Fruit fly (Drosophila melanogaster) whole organism, prepupa: ENCODE data around the gene CG34039.

Source experiments
- Blimp-1 ChIP-seq: fragments of 200-800 bp; sonication (Bioruptor generic); optimal IDR thresholded peaks from 3 replicates; lab custom pipeline; 2017; ENCODE audit warnings: missing biosample characterization, missing genetic modification characterization, mild to moderate bottlenecking, moderate library complexity, missing genetic modification reagents
- CG10631 ChIP-seq: fragments of 200-800 bp; sonication (Bioruptor generic); optimal IDR thresholded peaks from 2 replicates; lab custom pipeline; 2016; ENCODE audit warnings: missing biosample characterization, missing genetic modification characterization
- CG10669 ChIP-seq: fragments of 200-800 bp; sonication (Bioruptor generic); optimal IDR thresholded peaks from 3 replicates; lab custom pipeline; 2018; ENCODE audit warnings: missing biosample characterization, mild to moderate bottlenecking, missing genetic modification characterization, moderate library complexity
- CG11902 ChIP-seq: fragments of 200-800 bp; sonication (Bioruptor generic); optimal IDR thresholded peaks from 3 replicates; lab custom pipeline; 2016; ENCODE audit warnings: missing biosample characterization, missing genetic modification characterization
- CG15336 ChIP-seq: fragments of 200-800 bp; sonication (Bioruptor generic); IDR thresholded peaks from 2 replicates; pipeline ENCODE4 v1.3.6; 2022; ENCODE audit warnings: missing biosample characterization, missing genetic modification characterization
- CG1621 ChIP-seq: fragments of 200-800 bp; sonication (Bioruptor generic); optimal IDR thresholded peaks from 3 replicates; lab custom pipeline; 2018; ENCODE audit warnings: missing biosample characterization, mild to moderate bottlenecking, missing genetic modification characterization
- CG16779 ChIP-seq: fragments of 200-800 bp; sonication (Bioruptor generic); optimal IDR thresholded peaks from 3 replicates; lab custom pipeline; 2017; ENCODE audit warnings: missing biosample characterization, mild to moderate bottlenecking, missing genetic modification characterization
- CG31627 ChIP-seq: fragments of 200-800 bp; sonication (Bioruptor generic); optimal IDR thresholded peaks from 3 replicates; lab custom pipeline; 2016; ENCODE audit warnings: missing biosample characterization, missing genetic modification characterization
- CG32006 ChIP-seq: fragments of 200-800 bp; sonication (Bioruptor generic); optimal IDR thresholded peaks from 3 replicates; lab custom pipeline; 2017; ENCODE audit warnings: missing biosample characterization, mild to moderate bottlenecking, missing genetic modification characterization
- CG34406 ChIP-seq: fragments of 200-800 bp; sonication (Bioruptor generic); optimal IDR thresholded peaks from 3 replicates; lab custom pipeline; 2016; ENCODE audit warnings: missing biosample characterization, missing genetic modification characterization
- CG6163 ChIP-seq: fragments of 200-800 bp; sonication (Bioruptor generic); IDR thresholded peaks from 3 replicates; pipeline ENCODE4 v1.3.6; 2022; ENCODE audit warnings: missing biosample characterization, missing genetic modification characterization
- CG6792 ChIP-seq: fragments of 200-800 bp; sonication (Bioruptor generic); optimal IDR thresholded peaks from 3 replicates; lab custom pipeline; 2016; ENCODE audit warnings: missing biosample characterization, missing genetic modification characterization
- CG6808 ChIP-seq: fragments of 200-800 bp; sonication (Bioruptor generic); optimal IDR thresholded peaks from 3 replicates; lab custom pipeline; 2017; ENCODE audit warnings: missing biosample characterization, missing genetic modification characterization, mild to moderate bottlenecking, moderate library complexity, missing genetic modification reagents
- CG6854 ChIP-seq: fragments of 200-800 bp; sonication (Bioruptor generic); optimal IDR thresholded peaks from 2 replicates; lab custom pipeline; 2017; ENCODE audit warnings: missing biosample characterization, mild to moderate bottlenecking, missing genetic modification characterization
- CG7368 ChIP-seq: fragments of 200-800 bp; sonication (Bioruptor generic); optimal IDR thresholded peaks from 3 replicates; lab custom pipeline; 2016; ENCODE audit warnings: missing biosample characterization, missing genetic modification characterization
- CG8119 ChIP-seq: fragments of 200-800 bp; sonication (Bioruptor generic); IDR thresholded peaks from 3 replicates; pipeline ENCODE4 v1.3.6; 2022; ENCODE audit warnings: missing biosample characterization, missing genetic modification characterization
- CG8319 ChIP-seq: fragments of 200-800 bp; sonication (Bioruptor generic); optimal IDR thresholded peaks from 3 replicates; lab custom pipeline; 2016; ENCODE audit warnings: missing biosample characterization, missing genetic modification characterization
- CG8632 ChIP-seq: fragments of 200-800 bp; sonication (Bioruptor generic); optimal IDR thresholded peaks from 3 replicates; lab custom pipeline; 2016; ENCODE audit warnings: missing biosample characterization, missing genetic modification characterization
- CG9139 ChIP-seq: fragments of 200-800 bp; sonication (Bioruptor generic); optimal IDR thresholded peaks from 3 replicates; lab custom pipeline; 2017; ENCODE audit warnings: missing biosample characterization, mild to moderate bottlenecking, missing genetic modification characterization
- Eip75B ChIP-seq: fragments of 200-800 bp; sonication (Bioruptor generic); optimal IDR thresholded peaks from 3 replicates; lab custom pipeline; 2016; ENCODE audit warnings: missing biosample characterization, missing genetic modification characterization
- Eip78C ChIP-seq: fragments of 200-800 bp; sonication (Bioruptor generic); peaks from one replicate; lab custom pipeline; 2016; ENCODE audit warnings: missing biosample characterization, missing genetic modification characterization
- Eip93F ChIP-seq: fragments of 200-800 bp; sonication (Bioruptor generic); optimal IDR thresholded peaks from 2 replicates; lab custom pipeline; 2016; ENCODE audit warnings: missing biosample characterization, mild to moderate bottlenecking, missing genetic modification characterization
- Ets96B ChIP-seq: fragments of 200-800 bp; optimal IDR thresholded peaks from 2 replicates; lab custom pipeline; 2019; ENCODE audit warnings: missing biosample characterization, mild to moderate bottlenecking, missing genetic modification characterization, moderate library complexity
- Gug ChIP-seq: fragments of 200-800 bp; sonication (Bioruptor generic); IDR thresholded peaks from 2 replicates; pipeline ENCODE4 v1.3.6; 2022; ENCODE audit warnings: missing biosample characterization, missing genetic modification characterization
- Hr38 ChIP-seq: sonication (Bioruptor generic); optimal IDR thresholded peaks from 2 replicates; lab custom pipeline; 2016; ENCODE audit warnings: missing biosample characterization, missing genetic modification characterization
- Hr39 ChIP-seq: fragments of 200-800 bp; sonication (Bioruptor generic); optimal IDR thresholded peaks from 2 replicates; lab custom pipeline; 2016; ENCODE audit warnings: missing biosample characterization, missing genetic modification characterization
- Hr4 ChIP-seq: fragments of 200-800 bp; sonication (Bioruptor generic); optimal IDR thresholded peaks from 3 replicates; lab custom pipeline; 2016; ENCODE audit warnings: missing biosample characterization, missing genetic modification characterization
- Lpt ChIP-seq: fragments of 200-800 bp; sonication (Bioruptor generic); optimal IDR thresholded peaks from 3 replicates; lab custom pipeline; 2016; ENCODE audit warnings: missing biosample characterization, missing genetic modification characterization
- Smox ChIP-seq: fragments of 200-800 bp; sonication (Bioruptor generic); optimal IDR thresholded peaks from 3 replicates; lab custom pipeline; 2016; ENCODE audit warnings: missing biosample characterization, missing genetic modification characterization
- Sox102F ChIP-seq: fragments of 200-800 bp; sonication (Bioruptor generic); optimal IDR thresholded peaks from 2 replicates; lab custom pipeline; 2016; ENCODE audit warnings: missing biosample characterization, mild to moderate bottlenecking, missing genetic modification characterization
- Sox14 ChIP-seq: fragments of 200-800 bp; sonication (Bioruptor generic); optimal IDR thresholded peaks from 3 replicates; lab custom pipeline; 2016; ENCODE audit warnings: missing biosample characterization, missing genetic modification characterization
- Sox15 ChIP-seq: fragments of 200-800 bp; sonication (Bioruptor generic); optimal IDR thresholded peaks from 3 replicates; lab custom pipeline; 2016; ENCODE audit warnings: missing biosample characterization, missing genetic modification characterization
- achi ChIP-seq: fragments of 200-800 bp; sonication (Bioruptor generic); optimal IDR thresholded peaks from 3 replicates; lab custom pipeline; 2016; ENCODE audit warnings: missing biosample characterization, missing genetic modification characterization
- cyc ChIP-seq: fragments of 200-800 bp; sonication (Bioruptor generic); optimal IDR thresholded peaks from 3 replicates; lab custom pipeline; 2016; ENCODE audit warnings: missing biosample characterization, missing genetic modification characterization
- dac ChIP-seq: fragments of 200-800 bp; sonication (Bioruptor generic); optimal IDR thresholded peaks from 2 replicates; lab custom pipeline; 2017; ENCODE audit warnings: missing biosample characterization, mild to moderate bottlenecking, missing genetic modification characterization
- dsx ChIP-seq: fragments of 200-800 bp; optimal IDR thresholded peaks from 3 replicates; lab custom pipeline; 2019; ENCODE audit warnings: missing biosample characterization, mild to moderate bottlenecking, missing genetic modification characterization, moderate library complexity; ENCODE audit not compliant: poor library complexity, severe bottlenecking
- eg ChIP-seq: fragments of 200-800 bp; sonication (Bioruptor generic); IDR thresholded peaks from 3 replicates; pipeline ENCODE4 v1.3.6; 2022; ENCODE audit warnings: missing biosample characterization, missing genetic modification characterization
- esn ChIP-seq: fragments of 200-800 bp; sonication (Bioruptor generic); optimal IDR thresholded peaks from 2 replicates; lab custom pipeline; 2016; ENCODE audit warnings: missing biosample characterization, mild to moderate bottlenecking, missing genetic modification characterization, moderate library complexity
- fkh ChIP-seq: fragments of 200-800 bp; sonication (Bioruptor generic); optimal IDR thresholded peaks from 3 replicates; lab custom pipeline; 2017; ENCODE audit warnings: missing biosample characterization, mild to moderate bottlenecking, missing genetic modification characterization, moderate library complexity
- net ChIP-seq: fragments of 200-800 bp; sonication (Bioruptor generic); optimal IDR thresholded peaks from 3 replicates; lab custom pipeline; 2016; ENCODE audit warnings: missing biosample characterization, missing genetic modification characterization
- pdm3 ChIP-seq: fragments of 200-800 bp; sonication (Bioruptor generic); optimal IDR thresholded peaks from 3 replicates; lab custom pipeline; 2016; ENCODE audit warnings: missing biosample characterization, missing genetic modification characterization
- spab ChIP-seq: fragments of 200-800 bp; sonication (Bioruptor generic); optimal IDR thresholded peaks from 2 replicates; lab custom pipeline; 2017; ENCODE audit warnings: missing biosample characterization, mild to moderate bottlenecking, missing genetic modification characterization, missing genetic modification reagents
- ss ChIP-seq, 2 experiments: fragments of 200-800 bp; sonication (Bioruptor generic); optimal IDR thresholded peaks; 2 replicates in 1 of 2; 3 replicates in 1 of 2; lab custom pipeline; 2017 to 2018; ENCODE audit warnings: mild to moderate bottlenecking in 2 of 2, missing biosample characterization in 2 of 2, missing genetic modification characterization in 2 of 2, moderate library complexity in 1 of 2
- svp ChIP-seq: fragments of 200-800 bp; sonication (Bioruptor generic); peaks from one replicate; lab custom pipeline; 2016; ENCODE audit warnings: missing biosample characterization, missing genetic modification characterization
- vri ChIP-seq: fragments of 200-800 bp; sonication (Bioruptor generic); optimal IDR thresholded peaks from 3 replicates; lab custom pipeline; 2016; ENCODE audit warnings: missing biosample characterization, mild to moderate bottlenecking, missing genetic modification characterization

Gene CG34039

DNA sequence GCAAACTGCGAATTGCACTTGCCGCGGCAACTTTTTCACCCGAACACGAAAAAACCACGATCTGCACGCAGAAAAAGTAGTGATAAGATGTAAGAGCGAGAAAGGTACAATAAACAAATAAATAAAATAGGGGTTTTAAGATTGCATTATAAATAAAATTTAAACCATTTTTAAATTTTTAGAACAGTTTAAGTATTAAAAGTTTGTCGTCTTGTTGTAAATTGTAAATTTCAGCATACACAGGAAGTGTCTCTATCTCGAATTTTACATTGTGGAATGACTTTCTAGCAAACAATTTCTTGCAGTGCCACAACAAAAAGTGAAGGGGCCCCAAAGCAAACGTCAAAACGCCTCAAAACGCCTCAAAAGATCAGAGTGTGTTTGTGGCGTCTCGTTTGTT is 25.2 kb upstream of the CG34039 start (continued):
- TF ChIP-seq Sox102F (GFP tag; lab: Kevin White, UChicago): peak; percentile 32
- peak; percentile 51 for TF ChIP-seq svp (GFP tag; lab: Kevin White, UChicago)
- peak; percentile 58 for TF ChIP-seq Sox14
- TF ChIP-seq Eip75B (GFP tag; lab: Kevin White, UChicago): peak; percentile 59
- TF ChIP-seq spab (GFP tag; lab: Kevin White, UChicago): peak; percentile 47
- TF ChIP-seq CG34406 (GFP tag; lab: Kevin White, UChicago): peak; percentile 20
- peak; percentile 64 for TF ChIP-seq net (GFP tag; lab: Kevin White, UChicago)
- TF ChIP-seq Eip93F (GFP tag; lab: Kevin White, UChicago): no peak

DNA sequence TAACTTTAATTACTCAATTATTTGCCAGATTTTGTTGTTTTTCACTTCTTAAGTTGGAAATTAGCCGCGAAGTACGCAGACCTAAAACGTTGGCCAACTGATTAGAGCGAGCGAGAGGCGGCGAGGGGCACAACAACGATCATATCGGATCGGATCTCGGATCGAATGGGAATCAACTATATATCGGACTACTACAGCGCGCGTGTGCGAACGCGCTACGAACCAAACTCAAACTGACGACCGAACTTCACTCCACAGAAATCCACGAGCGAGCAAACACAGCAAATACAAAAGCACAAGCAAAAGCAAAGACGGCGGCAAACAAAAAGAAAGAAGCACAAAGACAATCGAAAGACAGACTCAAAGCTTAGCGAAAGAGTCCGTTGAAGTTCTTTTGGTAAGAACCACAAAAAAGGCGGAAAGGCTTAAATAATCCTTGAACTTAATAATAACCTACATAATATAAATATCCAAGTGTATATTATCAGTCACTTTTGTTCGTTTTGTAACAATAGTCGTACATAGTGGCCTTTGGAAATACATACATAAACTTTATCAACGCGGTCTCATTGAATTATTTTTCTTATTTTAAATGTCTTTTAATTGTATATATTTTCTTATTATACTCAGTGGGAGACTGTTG is 23.6 kb upstream of the CG34039 start, which contains the start of the genes bbg and CG43246:
Gene bbg, minus strand, starts transcription at position 235 of the 643 bp plus-strand sequence.
Gene CG43246, plus strand, starts transcription at position 593 of the 643 bp plus-strand sequence.
- no peak for TF ChIP-seq CG8119 (GFP tag; lab: Robert Waterston, UW)
- TF ChIP-seq ss (GFP tag; optimal IDR thresholded peaks at IDR 0.05; lab: Kevin White, UChicago): peak in 1 of 2 experiments; percentile 6
- peak; percentile 10; the same call in 1 of the 3 replicates for TF ChIP-seq CG6163 (GFP tag; lab: Robert Waterston, UW)
- TF ChIP-seq Gug: no peak
- TF ChIP-seq eg (GFP tag; lab: Robert Waterston, UW): peak; percentile 30; the same call in 1 of the 3 replicates
- peak; percentile 19; the same call in 1 of the 2 replicates for TF ChIP-seq CG15336 (GFP tag; lab: Robert Waterston, UW)
- peak; percentile 33 for TF ChIP-seq dsx
- TF ChIP-seq Eip78C (GFP tag; lab: Kevin White, UChicago): peak; percentile 25
- TF ChIP-seq achi: no peak
- TF ChIP-seq CG6854: peak; percentile 19
- no peak for TF ChIP-seq Blimp-1 (GFP tag; lab: Kevin White, UChicago)
- no peak for TF ChIP-seq CG6792 (GFP tag; lab: Kevin White, UChicago)

DNA sequence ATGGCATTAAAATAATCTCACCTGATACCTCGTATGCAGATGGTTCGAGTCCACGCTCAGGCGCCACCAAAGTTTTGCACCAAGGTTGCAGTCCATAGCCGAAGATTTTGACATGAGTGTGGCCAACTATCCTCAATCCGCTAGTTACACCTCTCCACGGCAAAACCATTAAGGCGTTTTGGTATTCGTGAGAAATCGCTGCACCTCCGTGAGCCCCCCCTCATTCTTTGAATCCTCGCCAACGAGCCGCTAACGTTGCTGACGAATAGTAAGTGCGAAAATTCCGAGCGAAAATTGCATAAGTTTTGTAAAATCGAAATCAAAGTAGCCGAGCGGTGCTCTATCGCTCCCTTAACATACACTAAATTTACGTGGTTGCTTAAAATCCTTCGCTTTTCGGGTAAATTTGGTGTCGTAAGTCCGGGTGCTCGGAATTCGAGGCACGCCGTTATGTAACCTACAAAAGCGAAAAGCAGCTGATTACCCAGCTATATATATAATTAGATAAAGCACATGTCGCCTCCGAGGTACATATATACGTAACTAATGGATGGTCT is 22.3 kb upstream of the CG34039 start, which contains the start of gene Mpcp2:
Gene Mpcp2, plus strand, starts transcription at position 217 of the 557 bp plus-strand sequence.
- TF ChIP-seq CG10669: no peak
- TF ChIP-seq Hr38: no peak
- no peak for TF ChIP-seq Hr39
- TF ChIP-seq fkh (GFP tag; lab: Kevin White, UChicago): no peak
- no peak for TF ChIP-seq CG6808
- TF ChIP-seq CG6163 (GFP tag; lab: Robert Waterston, UW): 0 out of 3 replicates have a peak, but pooled peaks have one; percentile 14
- TF ChIP-seq CG1621 (tag; lab: Kevin White, UChicago): peak; percentile 52
- no peak for TF ChIP-seq CG6792 (GFP tag; lab: Kevin White, UChicago)
- TF ChIP-seq pdm3 (GFP tag; lab: Kevin White, UChicago): no peak
- TF ChIP-seq esn (GFP tag; lab: Kevin White, UChicago): peak; percentile 12
- TF ChIP-seq CG8632 (GFP tag; lab: Kevin White, UChicago): no peak
- no peak for TF ChIP-seq CG11902
- TF ChIP-seq spab (GFP tag; lab: Kevin White, UChicago): no peak
- no peak for TF ChIP-seq CG16779 (tag; lab: Kevin White, UChicago)
- TF ChIP-seq Smox (GFP tag; lab: Kevin White, UChicago): no peak
- no peak for TF ChIP-seq Eip93F (GFP tag; lab: Kevin White, UChicago)
- TF ChIP-seq CG7368: no peak
- no peak for TF ChIP-seq dac
- no peak for TF ChIP-seq CG10631 (GFP tag; lab: Kevin White, UChicago)
- TF ChIP-seq cyc (GFP tag; lab: Kevin White, UChicago): no peak
- TF ChIP-seq CG8119 (GFP tag; lab: Robert Waterston, UW): peak; percentile 42; the same call in 2 of the 3 replicates
- peak; percentile 100 for TF ChIP-seq vri (GFP tag; lab: Kevin White, UChicago)
- 0 out of 2 replicates have a peak, but pooled peaks have one; percentile 9 for TF ChIP-seq CG15336 (GFP tag; lab: Robert Waterston, UW)
- peak; percentile 51 for TF ChIP-seq CG6854
- TF ChIP-seq Ets96B: peak; percentile 0
- no peak for TF ChIP-seq Sox102F (GFP tag; lab: Kevin White, UChicago)
- no peak for TF ChIP-seq CG32006 (GFP tag; lab: Kevin White, UChicago)
- TF ChIP-seq svp (GFP tag; lab: Kevin White, UChicago): peak; percentile 70
- TF ChIP-seq CG31627 (GFP tag; lab: Kevin White, UChicago): no peak
- TF ChIP-seq CG9139 (GFP tag; lab: Kevin White, UChicago): no peak
- TF ChIP-seq ss (GFP tag; optimal IDR thresholded peaks at IDR 0.05; lab: Kevin White, UChicago): peak in 1 of 2 experiments; percentile 44
- TF ChIP-seq Lpt (GFP tag; lab: Kevin White, UChicago): no peak
- no peak for TF ChIP-seq CG8319 (GFP tag; lab: Kevin White, UChicago)
- TF ChIP-seq Hr4 (GFP tag; lab: Kevin White, UChicago): no peak
- no peak for TF ChIP-seq Sox15 (GFP tag; lab: Kevin White, UChicago)
